Worm (Caenorhabditis elegans): ENCODE results near the gene srx-88.

DNA sequence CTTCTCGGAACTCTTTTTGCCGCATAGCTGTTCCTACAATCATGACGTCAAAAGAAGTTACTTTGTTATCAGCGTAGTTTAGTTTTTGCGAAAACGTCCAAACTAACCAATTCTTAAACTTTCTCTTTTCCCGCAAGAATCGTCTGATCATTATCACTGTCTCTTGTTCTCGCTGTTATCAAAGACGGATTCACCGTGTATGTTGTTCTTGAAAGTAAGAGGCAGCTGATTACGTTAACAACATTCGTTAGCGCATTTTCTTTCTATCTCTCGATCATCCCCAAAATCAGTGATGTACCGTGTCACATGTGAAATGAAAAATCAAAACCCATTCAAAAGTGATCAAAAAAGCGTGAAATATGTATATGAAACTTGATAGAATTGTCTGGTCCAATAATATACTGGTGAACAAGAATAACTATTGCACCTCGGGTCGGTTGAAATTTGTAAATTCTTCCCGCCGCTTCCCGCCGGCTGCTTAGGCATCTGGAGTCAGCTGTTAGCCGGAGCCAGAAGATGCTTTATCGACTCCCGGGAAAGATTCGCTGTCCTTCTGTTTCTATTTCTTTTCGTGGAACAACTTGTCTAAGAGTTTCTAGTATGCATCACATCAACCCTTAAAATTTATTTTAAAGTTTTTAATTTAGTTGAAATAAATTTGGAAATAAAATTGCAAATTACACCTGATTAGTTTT, 48.7 kb upstream of the srx-88 start:
- TF ChIP-seq mep-1 (tag; optimal IDR thresholded peaks at IDR 0.05) = peak; percentile 11
- no peak for TF ChIP-seq unc-62 (GFP tag; optimal IDR thresholded peaks at IDR 0.05)
- TF ChIP-seq mdl-1 (tag; optimal IDR thresholded peaks at IDR 0.05) = peak in 1 of 2 experiments; percentile 60
- TF ChIP-seq sptf-1 (tag; optimal IDR thresholded peaks at IDR 0.05) = no peak
- peak; percentile 11 for TF ChIP-seq jun-1 (tag; optimal IDR thresholded peaks at IDR 0.05)
- no peak for TF ChIP-seq tlp-1 (tag; optimal IDR thresholded peaks at IDR 0.05)
- TF ChIP-seq nhr-28 (tag; optimal IDR thresholded peaks at IDR 0.05) = no peak
- TF ChIP-seq fkh-8 (tag; optimal IDR thresholded peaks at IDR 0.05) = no peak
- TF ChIP-seq ceh-63 (GFP tag; optimal IDR thresholded peaks at IDR 0.05) = no peak

Measured in whole organism, L1 larva.